Worm (Caenorhabditis elegans) whole organism, mixed stage, embryonic: ENCODE results near the gene T22F7.1.

Experiments
- M03D4.4 ChIP-seq: sonication (generic microtip); optimal IDR thresholded peaks from 2 replicates; lab custom pipeline; 2017; ENCODE audit warnings: mild to moderate bottlenecking, missing genetic modification characterization, missing compliant biosample characterization
- bed-3 ChIP-seq: fragments of 200-800 bp; sonication (Bioruptor generic); optimal IDR thresholded peaks from 3 replicates; lab custom pipeline; 2018; ENCODE audit warnings: mild to moderate bottlenecking, missing genetic modification characterization, moderate library complexity, missing compliant biosample characterization
- blmp-1 ChIP-seq: fragments of 150-350 bp; optimal IDR thresholded peaks from 2 replicates; lab custom pipeline; 2014; ENCODE audit warnings: missing biosample characterization, missing genetic modification characterization
- ceh-39 ChIP-seq: fragments of 150-350 bp; optimal IDR thresholded peaks from 2 replicates; lab custom pipeline; 2014; ENCODE audit warnings: missing biosample characterization, missing genetic modification characterization
- ceh-43 ChIP-seq: fragments of 200-800 bp; sonication (Bioruptor generic); optimal IDR thresholded peaks from 2 replicates; lab custom pipeline; 2018; ENCODE audit warnings: mild to moderate bottlenecking, missing genetic modification characterization, moderate library complexity, missing compliant biosample characterization
- ceh-83 ChIP-seq: fragments of 200-800 bp; sonication (Bioruptor generic); optimal IDR thresholded peaks from 2 replicates; lab custom pipeline; 2018; ENCODE audit warnings: mild to moderate bottlenecking, missing genetic modification characterization, missing compliant biosample characterization
- ces-1 ChIP-seq: fragments of 150-350 bp; optimal IDR thresholded peaks from 2 replicates; lab custom pipeline; 2014; ENCODE audit warnings: missing biosample characterization, missing genetic modification reagents, missing genetic modification characterization
- cnd-1 ChIP-seq: fragments of 200-800 bp; sonication (Bioruptor generic); optimal IDR thresholded peaks from 2 replicates; lab custom pipeline; 2018; ENCODE audit warnings: mild to moderate bottlenecking, missing genetic modification characterization, missing compliant biosample characterization
- drap-1 ChIP-seq: fragments of 200-800 bp; sonication (Bioruptor generic); optimal IDR thresholded peaks from 3 replicates; lab custom pipeline; 2018; ENCODE audit warnings: mild to moderate bottlenecking, missing genetic modification characterization, missing compliant biosample characterization
- elt-1 ChIP-seq: sonication (generic microtip); optimal IDR thresholded peaks from 2 replicates; lab custom pipeline; 2017; ENCODE audit warnings: missing genetic modification characterization, mild to moderate bottlenecking, missing compliant biosample characterization, antibody characterized with exemption, moderate library complexity, borderline replicate concordance; ENCODE audit not compliant: insufficient read depth
- elt-3 ChIP-seq: fragments of 150-350 bp; optimal IDR thresholded peaks from 2 replicates; lab custom pipeline; 2014; ENCODE audit warnings: missing biosample characterization, missing genetic modification characterization
- flh-1 ChIP-seq: fragments of 200-800 bp; sonication (Bioruptor generic); optimal IDR thresholded peaks from 2 replicates; lab custom pipeline; 2018; ENCODE audit warnings: mild to moderate bottlenecking, missing genetic modification characterization, moderate library complexity, missing compliant biosample characterization
- ham-2 ChIP-seq: fragments of 200-800 bp; sonication (Bioruptor generic); optimal IDR thresholded peaks from 2 replicates; lab custom pipeline; 2018; ENCODE audit warnings: mild to moderate bottlenecking, missing genetic modification characterization, missing compliant biosample characterization
- hlh-1 ChIP-seq: fragments of 150-350 bp; optimal IDR thresholded peaks from 2 replicates; lab custom pipeline; 2014; ENCODE audit warnings: missing biosample characterization, missing genetic modification reagents, missing genetic modification characterization
- lin-13 ChIP-seq: fragments of 150-350 bp; optimal IDR thresholded peaks from 2 replicates; lab custom pipeline; 2014; ENCODE audit warnings: missing biosample characterization, missing genetic modification characterization
- lin-32 ChIP-seq: fragments of 200-800 bp; sonication (Bioruptor generic); optimal IDR thresholded peaks from 2 replicates; lab custom pipeline; 2018; ENCODE audit warnings: mild to moderate bottlenecking, missing genetic modification characterization, missing compliant biosample characterization
- lsy-2 ChIP-seq: fragments of 150-350 bp; optimal IDR thresholded peaks from 2 replicates; lab custom pipeline; 2014; ENCODE audit warnings: missing biosample characterization, missing genetic modification characterization
- mab-5 ChIP-seq: fragments of 150-350 bp; optimal IDR thresholded peaks from 2 replicates; lab custom pipeline; 2014; ENCODE audit warnings: missing biosample characterization, missing genetic modification characterization
- mep-1 ChIP-seq: fragments of 150-350 bp; optimal IDR thresholded peaks from 2 replicates; lab custom pipeline; 2017; ENCODE audit warnings: missing biosample characterization, missing genetic modification reagents, missing genetic modification characterization, inconsistent platforms
- mls-2 ChIP-seq: sonication (generic microtip); optimal IDR thresholded peaks from 2 replicates; lab custom pipeline; 2016; ENCODE audit warnings: mild to moderate bottlenecking, missing genetic modification characterization, moderate library complexity, missing compliant biosample characterization
- nhr-12 ChIP-seq: fragments of 150-350 bp; optimal IDR thresholded peaks from 2 replicates; lab custom pipeline; 2014; ENCODE audit warnings: missing biosample characterization, missing genetic modification characterization
- nhr-2 ChIP-seq: fragments of 150-350 bp; optimal IDR thresholded peaks from 2 replicates; lab custom pipeline; 2014; ENCODE audit warnings: missing biosample characterization, missing genetic modification characterization
- nhr-237 ChIP-seq: fragments of 150-350 bp; optimal IDR thresholded peaks from 2 replicates; lab custom pipeline; 2014; ENCODE audit warnings: missing biosample characterization, missing genetic modification characterization
- nhr-28 ChIP-seq: fragments of 150-350 bp; optimal IDR thresholded peaks from 2 replicates; lab custom pipeline; 2014; ENCODE audit warnings: missing biosample characterization, missing genetic modification characterization
- nhr-76 ChIP-seq: sonication (generic microtip); optimal IDR thresholded peaks from 2 replicates; lab custom pipeline; 2017; ENCODE audit warnings: missing biosample characterization, missing genetic modification characterization
- pha-4 ChIP-seq: fragments of 150-350 bp; optimal IDR thresholded peaks from 2 replicates; lab custom pipeline; 2018; ENCODE audit warnings: missing biosample characterization, missing genetic modification reagents, missing genetic modification characterization
- sem-2 ChIP-seq: fragments of 200-800 bp; sonication (Bioruptor generic); optimal IDR thresholded peaks from 2 replicates; lab custom pipeline; 2018; ENCODE audit warnings: mild to moderate bottlenecking, missing genetic modification characterization, missing compliant biosample characterization
- snpc-4 ChIP-seq: fragments of 150-350 bp; optimal IDR thresholded peaks from 2 replicates; lab custom pipeline; 2014; ENCODE audit warnings: missing biosample characterization, missing genetic modification characterization
- sptf-1 ChIP-seq: sonication (generic microtip); optimal IDR thresholded peaks from 2 replicates; lab custom pipeline; 2017; ENCODE audit warnings: mild to moderate bottlenecking, missing genetic modification characterization, moderate library complexity, missing compliant biosample characterization
- tbx-8 ChIP-seq: fragments of 200-800 bp; sonication (Bioruptor generic); optimal IDR thresholded peaks from 2 replicates; lab custom pipeline; 2018; ENCODE audit warnings: mild to moderate bottlenecking, missing genetic modification characterization, moderate library complexity, missing compliant biosample characterization
- unc-120 ChIP-seq: sonication (generic microtip); optimal IDR thresholded peaks from 2 replicates; lab custom pipeline; 2017; ENCODE audit warnings: missing genetic modification characterization, missing compliant biosample characterization; ENCODE audit not compliant: poor library complexity, severe bottlenecking
- unc-39 ChIP-seq: fragments of 150-350 bp; optimal IDR thresholded peaks from 2 replicates; lab custom pipeline; 2014; ENCODE audit warnings: missing biosample characterization, missing genetic modification characterization
- unc-62 ChIP-seq: fragments of 150-350 bp; optimal IDR thresholded peaks from 2 replicates; lab custom pipeline; 2014; ENCODE audit warnings: missing biosample characterization, missing genetic modification reagents, missing genetic modification characterization
- zip-8 ChIP-seq: fragments of 150-350 bp; optimal IDR thresholded peaks from 2 replicates; lab custom pipeline; 2014; ENCODE audit warnings: missing biosample characterization, missing genetic modification characterization
- ztf-11 ChIP-seq: fragments of 150-350 bp; optimal IDR thresholded peaks from 2 replicates; lab custom pipeline; 2014; ENCODE audit warnings: missing biosample characterization, missing genetic modification characterization

Gene T22F7.1

ce11 chrIII:532152-532551 is 9.7 kb upstream of the T22F7.1 start:
- TF ChIP-seq nhr-28 (tag; lab: Kevin White, UChicago) (no peak), mab-5 (tag; lab: Kevin White, UChicago) (no peak), sem-2 (GFP tag; lab: Kevin White, UChicago) (no peak), tbx-8 (GFP tag; lab: Kevin White, UChicago) (no peak), hlh-1 (tag; lab: Kevin White, UChicago) (no peak), bed-3 (GFP tag; lab: Kevin White, UChicago) (no peak)

ce11 chrIII:535266-536107 is 6.4 kb upstream of the T22F7.1 start:
- TF ChIP-seq pha-4 (tag; lab: Kevin White, UChicago) (no peak), ces-1 (GFP tag; lab: Kevin White, UChicago) (no peak), mep-1 (tag; lab: Kevin White, UChicago) (peak; percentile 7), sem-2 (GFP tag; lab: Kevin White, UChicago) (peak; percentile 68), lin-32 (peak; percentile 61), nhr-76 (no peak), drap-1 (GFP tag; lab: Kevin White, UChicago) (peak; percentile 63), ztf-11 (tag; lab: Kevin White, UChicago) (no peak), cnd-1 (tag; lab: Kevin White, UChicago) (peak; percentile 82), mls-2 (tag; lab: Kevin White, UChicago) (peak; percentile 85), ham-2 (GFP tag; lab: Kevin White, UChicago) (peak; percentile 50), mab-5 (tag; lab: Kevin White, UChicago) (no peak), lin-13 (no peak), sptf-1 (peak; percentile 90), unc-39 (no peak), ceh-83 (peak; percentile 69), ceh-43 (peak; percentile 61), snpc-4 (no peak), M03D4.4 (tag; lab: Kevin White, UChicago) (peak; percentile 85), flh-1 (peak; percentile 48), elt-1 (tag; lab: Kevin White, UChicago) (no peak), tbx-8 (GFP tag; lab: Kevin White, UChicago) (peak; percentile 55), hlh-1 (tag; lab: Kevin White, UChicago) (no peak), unc-62 (GFP tag; lab: Kevin White, UChicago) (no peak), lsy-2 (tag; lab: Kevin White, UChicago) (no peak), nhr-28 (tag; lab: Kevin White, UChicago) (no peak), zip-8 (tag; lab: Kevin White, UChicago) (no peak), elt-3 (tag; lab: Kevin White, UChicago) (no peak), blmp-1 (tag; lab: Kevin White, UChicago) (no peak), nhr-2 (tag; lab: Kevin White, UChicago) (no peak), nhr-237 (tag; lab: Kevin White, UChicago) (no peak), nhr-12 (tag; lab: Kevin White, UChicago) (no peak), ceh-39 (tag; lab: Kevin White, UChicago) (peak; percentile 78), bed-3 (GFP tag; lab: Kevin White, UChicago) (peak; percentile 44), unc-120 (tag; lab: Kevin White, UChicago) (peak; percentile 49)

ce11 chrIII:537054-537453 is 4.8 kb upstream of the T22F7.1 start:
- no peak for TF ChIP-seq bed-3 (GFP tag; lab: Kevin White, UChicago)

- TF ChIP-seq M03D4.4 (tag; lab: Kevin White, UChicago) (no peak), zip-8 (tag; lab: Kevin White, UChicago) (no peak), elt-1 (tag; lab: Kevin White, UChicago) (peak; percentile 97)
These were observed 5.8 kb downstream of the T22F7.1 start for ce11 chrIII:547709-548108.
